Fruit fly (Drosophila melanogaster): ENCODE data around the gene CG42300.

Gene CG42300

dm6 chrX:15593477-15594229 is 37.8 kb upstream of the CG42300 start, which contains the start of gene Chsy (continued):
- TF ChIP-seq CG2678 (tag; optimal IDR thresholded peaks at IDR 0.05): peak; percentile 44
- no peak for TF ChIP-seq CG12219 (GFP tag; optimal IDR thresholded peaks at IDR 0.05)
- TF ChIP-seq CG4282 (GFP tag; optimal IDR thresholded peaks at IDR 0.05): no peak
- TF ChIP-seq Deaf1 (tag; optimal IDR thresholded peaks at IDR 0.05): peak; percentile 95
- peak; percentile 49 for TF ChIP-seq CG18262 (tag; optimal IDR thresholded peaks at IDR 0.05)
- no peak for TF ChIP-seq h (optimal IDR thresholded peaks at IDR 0.05)
- TF ChIP-seq Aef1 (GFP tag; IDR thresholded peaks at IDR 0.05): no peak
- no peak for TF ChIP-seq CG12236 (GFP tag; optimal IDR thresholded peaks at IDR 0.05)
- TF ChIP-seq Spps (tag; optimal IDR thresholded peaks at IDR 0.05): no peak
- TF ChIP-seq CG6689 (GFP tag; IDR thresholded peaks at IDR 0.05): 0 out of 2 replicates have a peak, but pooled peaks have one; percentile 7
- TF ChIP-seq CG10654 (GFP tag; optimal IDR thresholded peaks at IDR 0.05): no peak
- TF ChIP-seq BtbVII (GFP tag; optimal IDR thresholded peaks at IDR 0.05): no peak
- 0 out of 2 replicates have a peak, but pooled peaks have one; percentile 8 for TF ChIP-seq CG7372 (GFP tag; IDR thresholded peaks at IDR 0.05)
- no peak for TF ChIP-seq p53 (GFP tag; optimal IDR thresholded peaks at IDR 0.05)
- no peak for TF ChIP-seq Optix (GFP tag; IDR thresholded peaks at IDR 0.05)
- TF ChIP-seq chm (GFP tag; IDR thresholded peaks at IDR 0.05): no peak
- TF ChIP-seq btn (GFP tag; optimal IDR thresholded peaks at IDR 0.05): no peak
- no peak for TF ChIP-seq so (GFP tag; IDR thresholded peaks at IDR 0.05)
- TF ChIP-seq Side (GFP tag; optimal IDR thresholded peaks at IDR 0.05): no peak
- no peak for TF ChIP-seq Max (GFP tag; optimal IDR thresholded peaks at IDR 0.05)
- TF ChIP-seq zf30C (GFP tag; optimal IDR thresholded peaks at IDR 0.05): peak; percentile 93
- TF ChIP-seq CG3995 (GFP tag; optimal IDR thresholded peaks at IDR 0.05): peak; percentile 95
- no peak for TF ChIP-seq CG31365 (tag; optimal IDR thresholded peaks at IDR 0.05)
- no peak for TF ChIP-seq Fer2 (tag; optimal IDR thresholded peaks at IDR 0.05)
- TF ChIP-seq CG5245 (GFP tag; optimal IDR thresholded peaks at IDR 0.05): no peak
- no peak for TF ChIP-seq CG8478 (optimal IDR thresholded peaks at IDR 0.05)
- no peak for TF ChIP-seq CG12942 (GFP tag; optimal IDR thresholded peaks at IDR 0.05)
- no peak for TF ChIP-seq MBD-R2 (GFP tag; IDR thresholded peaks at IDR 0.05)
- peak; percentile 42 for TF ChIP-seq H2.0 (GFP tag; IDR thresholded peaks at IDR 0.05)
- no peak for TF ChIP-seq pzg (GFP tag; optimal IDR thresholded peaks at IDR 0.05)
- TF ChIP-seq pfk (GFP tag; optimal IDR thresholded peaks at IDR 0.05): no peak
- TF ChIP-seq Dp (GFP tag; optimal IDR thresholded peaks at IDR 0.05): no peak
- no peak for TF ChIP-seq Sry-δ (GFP tag; optimal IDR thresholded peaks at IDR 0.05)
- TF ChIP-seq CG10267 (tag; optimal IDR thresholded peaks at IDR 0.05): peak; percentile 25
- TF ChIP-seq Rx (GFP tag; IDR thresholded peaks at IDR 0.05): no peak
- no peak for TF ChIP-seq NC2α (GFP tag; optimal IDR thresholded peaks at IDR 0.05)
- TF ChIP-seq CG9797 (GFP tag; optimal IDR thresholded peaks at IDR 0.05): no peak
- TF ChIP-seq danr (GFP tag; IDR thresholded peaks at IDR 0.05): no peak
- TF ChIP-seq CG3407 (GFP tag; optimal IDR thresholded peaks at IDR 0.05): no peak
- no peak for TF ChIP-seq salm (tag; optimal IDR thresholded peaks at IDR 0.05)
- TF ChIP-seq CG12769 (tag; optimal IDR thresholded peaks at IDR 0.05): no peak
- no peak for TF ChIP-seq sna (GFP tag; IDR thresholded peaks at IDR 0.05; ENCODE audit: partially characterized antibody)
- TF ChIP-seq CG4707 (GFP tag; optimal IDR thresholded peaks at IDR 0.05): no peak
- no peak for TF ChIP-seq usp (GFP tag; optimal IDR thresholded peaks at IDR 0.05)
- no peak for TF ChIP-seq ham (GFP tag; IDR thresholded peaks at IDR 0.05)
- TF ChIP-seq Hand (GFP tag; optimal IDR thresholded peaks at IDR 0.05): no peak
- TF ChIP-seq PHDP (tag; optimal IDR thresholded peaks at IDR 0.05): no peak
- no peak for TF ChIP-seq CG13123 (GFP tag; optimal IDR thresholded peaks at IDR 0.05)
- peak; percentile 60 for TF ChIP-seq CG9437 (GFP tag; optimal IDR thresholded peaks at IDR 0.05)
- peak; percentile 18 for TF ChIP-seq CG15269 (tag; optimal IDR thresholded peaks at IDR 0.05)
- no peak for TF ChIP-seq CG17186 (GFP tag; optimal IDR thresholded peaks at IDR 0.05)

Data from whole organism, embryonic.